Fruit fly (Drosophila melanogaster) whole organism, wandering third instar larva: ENCODE data around the gene CG5255.

Experiments
- CG32264 ChIP-seq: fragments of 200-800 bp; sonication (Bioruptor generic); optimal IDR thresholded peaks from 2 replicates; lab custom pipeline; 2016; ENCODE audit warnings: missing biosample characterization, missing genetic modification characterization
- CrebA ChIP-seq: fragments of 200-800 bp; sonication (Bioruptor generic); optimal IDR thresholded peaks from 2 replicates; lab custom pipeline; 2016; ENCODE audit warnings: missing biosample characterization, mild to moderate bottlenecking, missing genetic modification characterization, borderline replicate concordance
- Dfd ChIP-seq: fragments of >200 bp; optimal IDR thresholded peaks from 2 replicates; lab custom pipeline; 2017; ENCODE audit warnings: missing biosample characterization, missing genetic modification characterization
- Dif ChIP-seq: fragments of 200-275, 200-300 bp; sonication (Bioruptor generic); optimal IDR thresholded peaks from 2 replicates; lab custom pipeline; 2018; ENCODE audit warnings: missing biosample characterization, missing genetic modification characterization; ENCODE audit not compliant: partially characterized antibody
- HLH106 ChIP-seq: fragments of 200-800 bp; optimal IDR thresholded peaks from 3 replicates; lab custom pipeline; 2019; ENCODE audit warnings: missing biosample characterization, mild to moderate bottlenecking, missing genetic modification characterization, moderate library complexity
- Hnf4 ChIP-seq: fragments of 200-800 bp; sonication (Bioruptor generic); optimal IDR thresholded peaks from 2 replicates; lab custom pipeline; 2016; ENCODE audit warnings: missing biosample characterization, mild to moderate bottlenecking, missing genetic modification characterization
- N ChIP-seq: fragments of >200 bp; optimal IDR thresholded peaks from 2 replicates; lab custom pipeline; 2018; ENCODE audit warnings: missing biosample characterization, missing external identifiers, missing genetic modification characterization
- Rel ChIP-seq, 2 experiments: fragments of 200-800 bp; sonication (Bioruptor generic) in 1 of 2; optimal IDR thresholded peaks; 2 replicates in 1 of 2; 3 replicates in 1 of 2; lab custom pipeline; 2016 to 2019; ENCODE audit warnings: mild to moderate bottlenecking in 2 of 2, missing biosample characterization in 2 of 2, missing genetic modification characterization in 2 of 2, moderate library complexity in 1 of 2
- fru ChIP-seq: fragments of 200-800 bp; sonication (Bioruptor generic); optimal IDR thresholded peaks from 3 replicates; lab custom pipeline; 2016; ENCODE audit warnings: missing biosample characterization, mild to moderate bottlenecking, missing genetic modification characterization
- h ChIP-seq: fragments of 200-800 bp; sonication (Bioruptor generic); optimal IDR thresholded peaks from 3 replicates; lab custom pipeline; 2016; ENCODE audit warnings: missing biosample characterization, mild to moderate bottlenecking, missing genetic modification characterization
- lola ChIP-seq: fragments of >200 bp; optimal IDR thresholded peaks from 2 replicates; lab custom pipeline; 2017; ENCODE audit warnings: missing biosample characterization, missing genetic modification characterization
- pan ChIP-seq: fragments of >200 bp; optimal IDR thresholded peaks from 2 replicates; lab custom pipeline; 2017
- psq ChIP-seq: fragments of 200-800 bp; sonication (Bioruptor generic); optimal IDR thresholded peaks from 3 replicates; lab custom pipeline; 2017; ENCODE audit warnings: missing biosample characterization, mild to moderate bottlenecking, missing genetic modification characterization, moderate library complexity
- usp ChIP-seq: fragments of >200 bp; optimal IDR thresholded peaks from 2 replicates; lab custom pipeline; 2017; ENCODE audit warnings: missing biosample characterization, missing genetic modification characterization

DNA sequence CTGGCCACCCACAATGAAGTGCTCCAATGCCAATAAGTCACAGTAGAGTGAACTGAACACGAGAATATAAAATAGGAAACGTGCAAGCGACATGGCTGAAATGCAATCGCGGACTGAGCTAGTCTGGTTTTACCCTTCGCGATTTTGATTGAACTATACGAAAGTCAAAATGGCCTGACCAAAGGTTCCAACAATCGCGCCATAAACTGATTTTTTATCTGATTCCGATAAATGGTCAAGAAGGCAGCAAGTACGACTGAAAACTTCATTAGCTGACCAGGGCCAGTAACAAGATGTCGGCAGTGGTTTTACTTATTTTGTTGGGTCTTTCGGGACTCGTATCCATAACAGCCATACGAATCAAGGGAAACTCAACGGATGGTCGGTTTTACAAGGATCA is 10.9 kb upstream of the CG5255 start, which contains the start of the genes CG17477 and CG31269:
- TF ChIP-seq psq (GFP tag; lab: Kevin White, UChicago) (no peak), usp (no peak), fru (no peak), lola (GFP tag; lab: Kevin White, UChicago) (no peak), Dfd (GFP tag; lab: Kevin White, UChicago) (no peak), CrebA (GFP tag; lab: Kevin White, UChicago) (no peak), Dif (GFP tag; lab: Kevin White, UChicago) (no peak), Rel (GFP tag; optimal IDR thresholded peaks at IDR 0.05; lab: Kevin White, UChicago) (no peak), Rel (tag; optimal IDR thresholded peaks at IDR 0.05; lab: Kevin White, UChicago) (no peak), N (GFP tag; lab: Kevin White, UChicago) (no peak), h (GFP tag; lab: Kevin White, UChicago) (no peak), CG32264 (GFP tag; lab: Kevin White, UChicago) (no peak), HLH106 (tag; lab: Kevin White, UChicago) (no peak), pan (lab: Kevin White, UChicago) (no peak), Hnf4 (GFP tag; lab: Kevin White, UChicago) (no peak)
